Worm (Caenorhabditis elegans): Measurements from ENCODE around the gene srz-69.

- TF ChIP-seq rnt-1 (tag; optimal IDR thresholded peaks at IDR 0.05) (no peak), K02D7.2 (tag; optimal IDR thresholded peaks at IDR 0.05) (no peak), nhr-11 (tag; optimal IDR thresholded peaks at IDR 0.05) (no peak), ceh-48 (tag; optimal IDR thresholded peaks at IDR 0.05) (no peak), unc-86 (tag; optimal IDR thresholded peaks at IDR 0.05) (no peak), pqm-1 (tag; optimal IDR thresholded peaks at IDR 0.05) (no peak), che-1 (tag; optimal IDR thresholded peaks at IDR 0.05) (no peak), ama-1 (optimal IDR thresholded peaks at IDR 0.05) (no peak), tbx-2 (tag; optimal IDR thresholded peaks at IDR 0.05) (no peak), pha-4 (tag; optimal IDR thresholded peaks at IDR 0.05) (no peak), npax-4 (tag; optimal IDR thresholded peaks at IDR 0.05) (no peak), lim-6 (tag; optimal IDR thresholded peaks at IDR 0.05) (no peak), ets-4 (tag; optimal IDR thresholded peaks at IDR 0.05) (no peak), ceh-9 (tag; optimal IDR thresholded peaks at IDR 0.05) (no peak)
Observed at ce11 chrIV:3501981-3502736, 25.1 kb upstream of the srz-69 start.
